Worm (Caenorhabditis elegans): ENCODE results near the gene Y97E10AR.2.
A peak's percentile ranks its signal among the peaks of the same experiment; 100 is the strongest.

Y97E10AR.2 gene

ce11 chrV:8034811-8035210 lies 38.8 kb downstream of the Y97E10AR.2 start, which contains the start of gene algn-12:
Gene algn-12, plus strand, starts transcription at chrV:8035111.
- TF ChIP-seq fos-1 (tag; optimal IDR thresholded peaks at IDR 0.05) (no peak), snpc-4 (tag; optimal IDR thresholded peaks at IDR 0.05) (no peak), hpl-2 (GFP tag; optimal IDR thresholded peaks at IDR 0.05) (no peak), ceh-8 (GFP tag; optimal IDR thresholded peaks at IDR 0.05) (no peak), blmp-1 (tag; optimal IDR thresholded peaks at IDR 0.05) (no peak), grh-1 (GFP tag; IDR thresholded peaks at IDR 0.05) (no peak), C16A3.4 (tag; optimal IDR thresholded peaks at IDR 0.05) (no peak), nhr-237 (tag; optimal IDR thresholded peaks at IDR 0.05) (no peak), nhr-19 (GFP tag; conservative IDR thresholded peaks at IDR 0.05) (no peak)

ce11 chrV:8035947-8036346 lies 40.0 kb downstream of the Y97E10AR.2 start, which contains the start of gene ZC513.14:
Gene ZC513.14, minus strand, starts transcription at chrV:8036047.
- no peak for TF ChIP-seq nhr-76 (tag; optimal IDR thresholded peaks at IDR 0.05)
- no peak for TF ChIP-seq unc-86 (tag; optimal IDR thresholded peaks at IDR 0.05)
- TF ChIP-seq swsn-7 (tag; optimal IDR thresholded peaks at IDR 0.05) = no peak
- TF ChIP-seq pqm-1 (tag; optimal IDR thresholded peaks at IDR 0.05) = no peak
- TF ChIP-seq egl-13 (tag; optimal IDR thresholded peaks at IDR 0.05) = no peak
- TF ChIP-seq grh-1 (GFP tag; IDR thresholded peaks at IDR 0.05) = no peak
- no peak for TF ChIP-seq lir-3 (tag; optimal IDR thresholded peaks at IDR 0.05; ENCODE audit: poor library complexity)
- TF ChIP-seq Y116A8C.19 (tag; optimal IDR thresholded peaks at IDR 0.05; ENCODE audit: borderline replicate concordance) = no peak
- no peak for TF ChIP-seq efl-3 (GFP tag; optimal IDR thresholded peaks at IDR 0.05)
- no peak for TF ChIP-seq ceh-88 (GFP tag; IDR thresholded peaks at IDR 0.05)

- TF ChIP-seq nhr-85 (tag) (peak; percentile 77), pax-3 (tag; optimal IDR thresholded peaks at IDR 0.05) (no peak), blmp-1 (tag; optimal IDR thresholded peaks at IDR 0.05) (peak; percentile 27), swsn-7 (tag; optimal IDR thresholded peaks at IDR 0.05) (peak; percentile 13), lsy-2 (tag; optimal IDR thresholded peaks at IDR 0.05) (peak; percentile 30 to 32), nhr-237 (tag; optimal IDR thresholded peaks at IDR 0.05) (no peak), alr-1 (tag; optimal IDR thresholded peaks at IDR 0.05; ENCODE audit: borderline replicate concordance) (no peak), isw-1 (GFP tag; IDR thresholded peaks at IDR 0.05) (no peak), mef-2 (tag; optimal IDR thresholded peaks at IDR 0.05) (no peak), lin-35 (GFP tag; optimal IDR thresholded peaks at IDR 0.05) (peak in 1 of 2 experiments; percentile 26), efl-3 (GFP tag; optimal IDR thresholded peaks at IDR 0.05) (no peak), nhr-90 (tag; optimal IDR thresholded peaks at IDR 0.05; ENCODE audit: poor library complexity) (peak; percentile 66), zag-1 (tag; optimal IDR thresholded peaks at IDR 0.05) (no peak), ces-1 (GFP tag; optimal IDR thresholded peaks at IDR 0.05) (no peak), ceh-8 (GFP tag; optimal IDR thresholded peaks at IDR 0.05) (no peak), fos-1 (tag; optimal IDR thresholded peaks at IDR 0.05) (no peak), irx-1 (tag; optimal IDR thresholded peaks at IDR 0.05) (no peak), mdl-1 (tag; optimal IDR thresholded peaks at IDR 0.05) (no peak), unc-62 (GFP tag; optimal IDR thresholded peaks at IDR 0.05) (no peak), lir-3 (tag; optimal IDR thresholded peaks at IDR 0.05; ENCODE audit: poor library complexity) (no peak), grh-1 (GFP tag; IDR thresholded peaks at IDR 0.05) (peak; percentile 46), unc-130 (tag; optimal IDR thresholded peaks at IDR 0.05) (no peak), C34B4.2 (tag; optimal IDR thresholded peaks at IDR 0.05) (no peak), dsc-1 (tag; optimal IDR thresholded peaks at IDR 0.05) (no peak), nhr-20 (tag; optimal IDR thresholded peaks at IDR 0.05) (peak; percentile 48), unc-86 (tag; optimal IDR thresholded peaks at IDR 0.05) (no peak), fkh-4 (tag; optimal IDR thresholded peaks at IDR 0.05; ENCODE audit: borderline replicate concordance) (no peak), nhr-12 (tag; optimal IDR thresholded peaks at IDR 0.05) (no peak), sox-4 (tag; optimal IDR thresholded peaks at IDR 0.05) (no peak), elt-3 (tag; optimal IDR thresholded peaks at IDR 0.05) (peak in 2 of 6 experiments; percentile 42 to 73), unc-30 (tag; optimal IDR thresholded peaks at IDR 0.05) (no peak), nhr-71 (tag; optimal IDR thresholded peaks at IDR 0.05) (peak; percentile 57), elt-2 (tag; optimal IDR thresholded peaks at IDR 0.05) (no peak), nhr-84 (tag; optimal IDR thresholded peaks at IDR 0.05) (no peak), snpc-4 (tag; optimal IDR thresholded peaks at IDR 0.05) (no peak), aly-2 (tag; optimal IDR thresholded peaks at IDR 0.05) (no peak), ztf-4 (tag; optimal IDR thresholded peaks at IDR 0.05) (peak; percentile 72), lin-14 (GFP tag; optimal IDR thresholded peaks at IDR 0.05) (no peak), sup-37 (GFP tag; optimal IDR thresholded peaks at IDR 0.05) (no peak), ztf-11 (tag; optimal IDR thresholded peaks at IDR 0.05) (no peak)
Measured at ce11 chrV:8039085-8039525, 43.1 kb downstream of the Y97E10AR.2 start.
